Fruit fly (Drosophila melanogaster) whole organism, embryonic: ENCODE results near the gene RpS7.
A peak's percentile ranks its signal among the peaks of the same experiment; 100 is the strongest.

Experiments used
- ATbp ChIP-seq: fragments of 200-800 bp; sonication (Bioruptor generic); optimal IDR thresholded peaks from 2 replicates; lab custom pipeline; 2017; ENCODE audit warnings: missing biosample characterization, mild to moderate bottlenecking, missing genetic modification characterization, missing genetic modification reagents
- CG10267 ChIP-seq: fragments of 200-800 bp; sonication (Bioruptor generic); optimal IDR thresholded peaks from 2 replicates; lab custom pipeline; 2018; ENCODE audit warnings: missing biosample characterization, mild to moderate bottlenecking, missing genetic modification characterization, moderate library complexity
- CG12155 ChIP-seq: fragments of 200-800 bp; sonication (Bioruptor generic); optimal IDR thresholded peaks from 3 replicates; lab custom pipeline; 2016; ENCODE audit warnings: missing biosample characterization, missing genetic modification characterization
- CG1233 ChIP-seq: fragments of 200-800 bp; sonication (Bioruptor generic); optimal IDR thresholded peaks from 4 replicates; lab custom pipeline; 2018; ENCODE audit warnings: missing biosample characterization, mild to moderate bottlenecking, missing genetic modification characterization
- CG13287 ChIP-seq: fragments of 200-800 bp; sonication (Bioruptor generic); IDR thresholded peaks from 2 replicates; pipeline ENCODE4 v1.3.6; 2022; ENCODE audit warnings: missing biosample characterization, missing genetic modification characterization; ENCODE audit not compliant: partially characterized antibody
- CG15269 ChIP-seq: fragments of 200-800 bp; sonication (Bioruptor generic); optimal IDR thresholded peaks from 2 replicates; lab custom pipeline; 2018; ENCODE audit warnings: missing biosample characterization, mild to moderate bottlenecking, missing genetic modification characterization, moderate library complexity
- CG15514 ChIP-seq: fragments of 200-800 bp; sonication (Bioruptor generic); optimal IDR thresholded peaks from 3 replicates; lab custom pipeline; 2017; ENCODE audit warnings: missing biosample characterization, missing genetic modification characterization, mild to moderate bottlenecking, moderate library complexity, missing genetic modification reagents
- CG32532 ChIP-seq: fragments of 200-800 bp; sonication (Bioruptor generic); IDR thresholded peaks from 2 replicates; pipeline ENCODE4 v1.3.6; 2022; ENCODE audit warnings: missing biosample characterization, missing genetic modification characterization
- CG32767 ChIP-seq: fragments of 200-800 bp; sonication (Bioruptor generic); IDR thresholded peaks from 2 replicates; pipeline ENCODE4 v1.3.6; 2022; ENCODE audit warnings: missing biosample characterization, missing genetic modification characterization
- CG3281 ChIP-seq: fragments of 200-800 bp; sonication (Bioruptor generic); optimal IDR thresholded peaks from 3 replicates; lab custom pipeline; 2017; ENCODE audit warnings: missing biosample characterization, mild to moderate bottlenecking, missing genetic modification characterization
- CG34422 ChIP-seq: fragments of 200-800 bp; sonication (Bioruptor generic); IDR thresholded peaks from 3 replicates; pipeline ENCODE4 v1.3.6; 2022; ENCODE audit warnings: missing biosample characterization, missing genetic modification characterization
- CG4617 ChIP-seq: fragments of 200-800 bp; sonication (Bioruptor generic); optimal IDR thresholded peaks from 3 replicates; lab custom pipeline; 2016; ENCODE audit warnings: missing biosample characterization, missing genetic modification characterization, borderline replicate concordance
- CG8765 ChIP-seq: fragments of 200-800 bp; sonication (Bioruptor generic); IDR thresholded peaks from 2 replicates; pipeline ENCODE4 v1.3.6; 2022; ENCODE audit warnings: missing biosample characterization, missing genetic modification characterization
- CG8924 ChIP-seq: fragments of 200-800 bp; optimal IDR thresholded peaks from 3 replicates; lab custom pipeline; 2019; ENCODE audit warnings: missing biosample characterization, mild to moderate bottlenecking, missing genetic modification characterization, moderate library complexity
- CG9797 ChIP-seq: fragments of 200-800 bp; sonication (Bioruptor generic); optimal IDR thresholded peaks from 3 replicates; lab custom pipeline; 2018; ENCODE audit warnings: missing biosample characterization, mild to moderate bottlenecking, missing genetic modification characterization
- D19A ChIP-seq: fragments of 200-800 bp; optimal IDR thresholded peaks from 3 replicates; lab custom pipeline; 2019; ENCODE audit warnings: missing biosample characterization, mild to moderate bottlenecking, missing genetic modification characterization, moderate library complexity
- D19B ChIP-seq: fragments of 200-800 bp; sonication (Bioruptor generic); optimal IDR thresholded peaks from 2 replicates; lab custom pipeline; 2017; ENCODE audit warnings: missing biosample characterization, mild to moderate bottlenecking, missing genetic modification characterization
- GATAe ChIP-seq: fragments of 200-800 bp; sonication (Bioruptor generic); conservative IDR thresholded peaks from 2 replicates; pipeline ENCODE4 v1.3.6; 2022; ENCODE audit warnings: missing biosample characterization, missing genetic modification characterization
- HLH4C ChIP-seq: fragments of 200-800 bp; sonication (Bioruptor generic); IDR thresholded peaks from 3 replicates; pipeline ENCODE4 v1.3.6; 2022; ENCODE audit warnings: missing biosample characterization, missing genetic modification characterization; ENCODE audit not compliant: partially characterized antibody
- Hmr ChIP-seq: fragments of 200-800 bp; sonication (Bioruptor generic); optimal IDR thresholded peaks from 3 replicates; lab custom pipeline; 2017; ENCODE audit warnings: mild to moderate bottlenecking, missing biosample characterization, missing genetic modification reagents, missing genetic modification characterization
- Hr51 ChIP-seq, 2 experiments: fragments of 200-800 bp; sonication (Bioruptor generic); optimal IDR thresholded peaks; 2 replicates in 1 of 2; 3 replicates in 1 of 2; lab custom pipeline; 2016 to 2018; ENCODE audit warnings: missing biosample characterization in 2 of 2, missing genetic modification characterization in 2 of 2, mild to moderate bottlenecking in 1 of 2, moderate library complexity in 1 of 2
- MBD-R2 ChIP-seq: fragments of 200-800 bp; sonication (Bioruptor generic); IDR thresholded peaks from 2 replicates; pipeline ENCODE4 v1.3.6; 2022; ENCODE audit warnings: missing biosample characterization, missing genetic modification characterization
- Myb ChIP-seq: fragments of 200-800 bp; sonication (Bioruptor generic); optimal IDR thresholded peaks from 2 replicates; lab custom pipeline; 2016; ENCODE audit warnings: missing biosample characterization, missing genetic modification characterization
- Nf-YA ChIP-seq: fragments of 200-800 bp; sonication (Bioruptor generic); IDR thresholded peaks from 2 replicates; pipeline ENCODE4 v1.3.6; 2022; ENCODE audit warnings: missing biosample characterization, missing genetic modification characterization
- Rfx ChIP-seq: fragments of 200-800 bp; sonication (Bioruptor generic); IDR thresholded peaks from 2 replicates; pipeline ENCODE4 v1.3.6; 2022; ENCODE audit warnings: missing biosample characterization, missing genetic modification characterization
- Side ChIP-seq: fragments of 200-800 bp; sonication (Bioruptor generic); optimal IDR thresholded peaks from 2 replicates; lab custom pipeline; 2016; ENCODE audit warnings: missing biosample characterization, missing genetic modification characterization
- Sox100B ChIP-seq: fragments of 200-800 bp; sonication (Bioruptor generic); optimal IDR thresholded peaks from 3 replicates; lab custom pipeline; 2018; ENCODE audit warnings: missing biosample characterization, mild to moderate bottlenecking, missing genetic modification characterization
- Xbp1 ChIP-seq: fragments of 200-800 bp; sonication (Bioruptor generic); optimal IDR thresholded peaks from 3 replicates; lab custom pipeline; 2016; ENCODE audit warnings: missing biosample characterization, mild to moderate bottlenecking, missing genetic modification characterization
- dysf ChIP-seq: fragments of 200-800 bp; sonication (Bioruptor generic); IDR thresholded peaks from 3 replicates; pipeline ENCODE4 v1.3.6; 2022; ENCODE audit warnings: missing biosample characterization, missing genetic modification characterization
- ems ChIP-seq: fragments of 200-800 bp; sonication (Bioruptor generic); optimal IDR thresholded peaks from 3 replicates; lab custom pipeline; 2016; ENCODE audit warnings: missing biosample characterization, missing genetic modification characterization
- ewg ChIP-seq: fragments of 200-800 bp; sonication (Bioruptor generic); optimal IDR thresholded peaks from 3 replicates; lab custom pipeline; 2017; ENCODE audit warnings: mild to moderate bottlenecking, missing biosample characterization, missing genetic modification reagents, missing genetic modification characterization
- grau ChIP-seq: fragments of 200-800 bp; optimal IDR thresholded peaks from 3 replicates; lab custom pipeline; 2019; ENCODE audit warnings: missing biosample characterization, mild to moderate bottlenecking, missing genetic modification characterization, moderate library complexity
- grn ChIP-seq: fragments of 200-800 bp; sonication (Bioruptor generic); optimal IDR thresholded peaks from 3 replicates; lab custom pipeline; 2017; ENCODE audit warnings: missing biosample characterization, missing genetic modification characterization
- h ChIP-seq: fragments of >200 bp; optimal IDR thresholded peaks from 2 replicates; lab custom pipeline; 2017
- ham ChIP-seq: fragments of 200-800 bp; sonication (Bioruptor generic); IDR thresholded peaks from 2 replicates; pipeline ENCODE4 v1.3.6; 2022; ENCODE audit warnings: missing biosample characterization, missing genetic modification characterization
- mirr ChIP-seq: fragments of 200-800 bp; sonication (Bioruptor generic); optimal IDR thresholded peaks from 3 replicates; lab custom pipeline; 2018; ENCODE audit warnings: missing biosample characterization, mild to moderate bottlenecking, missing genetic modification characterization
- nau ChIP-seq: fragments of 200-800 bp; sonication (Bioruptor generic); optimal IDR thresholded peaks from 3 replicates; lab custom pipeline; 2017; ENCODE audit warnings: missing biosample characterization, mild to moderate bottlenecking, missing genetic modification characterization, missing genetic modification reagents
- org-1 ChIP-seq: fragments of 200-800 bp; sonication (Bioruptor generic); optimal IDR thresholded peaks from 2 replicates; lab custom pipeline; 2017; ENCODE audit warnings: missing biosample characterization, missing genetic modification characterization
- otp ChIP-seq: fragments of 200-800 bp; sonication (Bioruptor generic); IDR thresholded peaks from 3 replicates; pipeline ENCODE4, ENCODE4 v1.3.6; 2022; ENCODE audit warnings: missing biosample characterization, missing genetic modification characterization
- repo ChIP-seq: fragments of 200-800 bp; sonication (Bioruptor generic); optimal IDR thresholded peaks from 2 replicates; lab custom pipeline; 2016; ENCODE audit warnings: missing biosample characterization, missing genetic modification characterization
- schlank ChIP-seq: fragments of 200-800 bp; sonication (Bioruptor generic); optimal IDR thresholded peaks from 2 replicates; lab custom pipeline; 2018; ENCODE audit warnings: missing biosample characterization, mild to moderate bottlenecking, missing genetic modification characterization
- slbo ChIP-seq: fragments of 200-800 bp; sonication (Bioruptor generic); IDR thresholded peaks from 2 replicates; pipeline ENCODE4 v1.3.6; 2022; ENCODE audit warnings: missing biosample characterization, missing genetic modification characterization
- sug ChIP-seq: fragments of 200-800 bp; optimal IDR thresholded peaks from 2 replicates; lab custom pipeline; 2019; ENCODE audit warnings: missing biosample characterization, mild to moderate bottlenecking, missing genetic modification characterization, moderate library complexity
- tll ChIP-seq, 2 experiments: fragments of 200-800 bp in 1 of 2; fragments of >200 bp in 1 of 2; sonication (Bioruptor generic) in 1 of 2; optimal IDR thresholded peaks; 2 replicates each; lab custom pipeline; 2017 to 2019; ENCODE audit warnings: missing biosample characterization in 2 of 2, missing genetic modification characterization in 2 of 2, mild to moderate bottlenecking in 1 of 2, moderate library complexity in 1 of 2
- vvl ChIP-seq: fragments of 200-800 bp; sonication (Bioruptor generic); IDR thresholded peaks from 2 replicates; pipeline ENCODE4 v1.3.6; 2022; ENCODE audit warnings: missing biosample characterization, missing genetic modification characterization
- wdn ChIP-seq: fragments of 200-800 bp; sonication (Bioruptor generic); IDR thresholded peaks from 2 replicates; pipeline ENCODE4 v1.3.6; 2022; ENCODE audit warnings: missing biosample characterization, missing genetic modification characterization
- zen2 ChIP-seq: fragments of 200-800 bp; sonication (Bioruptor generic); IDR thresholded peaks from 3 replicates; pipeline ENCODE4 v1.3.6; 2022; ENCODE audit warnings: missing biosample characterization, missing genetic modification characterization; ENCODE audit not compliant: partially characterized antibody
- zfh2 ChIP-seq: fragments of 200-800 bp; sonication (Bioruptor generic); optimal IDR thresholded peaks from 2 replicates; lab custom pipeline; 2016; ENCODE audit warnings: missing biosample characterization, missing genetic modification characterization

Gene RpS7

DNA sequence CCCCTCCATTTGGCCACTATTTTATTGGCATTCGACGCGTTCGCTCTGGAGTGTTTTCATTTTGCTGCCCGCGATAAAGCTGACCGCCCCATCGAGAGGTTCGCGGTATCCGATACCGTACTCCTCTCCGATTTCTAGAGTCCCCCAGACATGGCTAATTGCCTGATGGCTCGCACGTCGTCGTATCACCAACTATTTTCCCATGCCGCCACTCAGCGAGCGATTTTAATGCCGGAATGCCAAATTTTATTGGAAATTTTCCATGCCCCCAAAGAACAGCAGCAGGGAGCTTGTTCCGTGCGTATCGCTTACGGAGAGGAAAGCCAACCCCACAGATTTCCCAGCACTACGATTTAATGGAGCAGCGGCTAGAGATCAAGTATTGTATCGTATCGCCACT lies 7.8 kb downstream of the RpS7 start (continued):
- TF ChIP-seq ewg (GFP tag; lab: Kevin White, UChicago) (no peak), sug (peak; percentile 95), wdn (GFP tag; lab: Robert Waterston, UW) (no peak), org-1 (GFP tag; lab: Kevin White, UChicago) (no peak), vvl (GFP tag; lab: Robert Waterston, UW) (no peak), ATbp (GFP tag; lab: Kevin White, UChicago) (no peak), nau (GFP tag; lab: Kevin White, UChicago) (no peak), CG10267 (tag; lab: Kevin White, UChicago) (no peak), CG8765 (GFP tag; lab: Robert Waterston, UW) (no peak), CG9797 (GFP tag; lab: Kevin White, UChicago) (no peak), CG4617 (no peak), CG1233 (GFP tag; lab: Kevin White, UChicago) (no peak), HLH4C (GFP tag; lab: Robert Waterston, UW) (no peak), Hmr (GFP tag; lab: Kevin White, UChicago) (no peak), zen2 (GFP tag; lab: Robert Waterston, UW) (no peak), mirr (peak; percentile 8), Myb (GFP tag; lab: Kevin White, UChicago) (no peak)

dm6 chr3R:30200091-30200698 lies 8.6 kb downstream of the RpS7 start:
- peak; percentile 24 for TF ChIP-seq ems (GFP tag; lab: Kevin White, UChicago)
- TF ChIP-seq GATAe (GFP tag; lab: Robert Waterston, UW): 0 out of 2 replicates have a peak, but pooled peaks have one; percentile 46
- peak; percentile 11; the same call in 1 of the 2 replicates for TF ChIP-seq MBD-R2 (GFP tag; lab: Robert Waterston, UW)
- TF ChIP-seq CG15269 (tag; lab: Kevin White, UChicago): peak; percentile 35
- TF ChIP-seq tll (GFP tag; optimal IDR thresholded peaks at IDR 0.05; lab: Kevin White, UChicago): no peak
- peak; percentile 11 for TF ChIP-seq zfh2
- peak; percentile 33 for TF ChIP-seq grau (tag; lab: Kevin White, UChicago)
- TF ChIP-seq CG13287 (GFP tag; lab: Robert Waterston, UW): no peak
- 0 out of 2 replicates have a peak, but pooled peaks have one; percentile 26 for TF ChIP-seq wdn (GFP tag; lab: Robert Waterston, UW)
- TF ChIP-seq ATbp (GFP tag; lab: Kevin White, UChicago): peak; percentile 17
- peak; percentile 73 for TF ChIP-seq slbo (GFP tag; lab: Robert Waterston, UW)
- 0 out of 2 replicates have a peak, but pooled peaks have one; percentile 5 for TF ChIP-seq ham (GFP tag; lab: Robert Waterston, UW)
- no peak for TF ChIP-seq schlank (tag; lab: Kevin White, UChicago)
- TF ChIP-seq Sox100B (GFP tag; lab: Kevin White, UChicago): peak; percentile 13
- TF ChIP-seq Hr51 (GFP tag; optimal IDR thresholded peaks at IDR 0.05; lab: Kevin White, UChicago): peak in 1 of 2 experiments; percentile 42
- peak; percentile 0 for TF ChIP-seq D19A (tag; lab: Kevin White, UChicago)
- TF ChIP-seq Nf-YA (GFP tag; lab: Robert Waterston, UW): no peak
- peak; percentile 75 for TF ChIP-seq D19B (GFP tag; lab: Kevin White, UChicago)
- TF ChIP-seq Side: peak; percentile 33
- TF ChIP-seq CG15514 (GFP tag; lab: Kevin White, UChicago): peak; percentile 6
- TF ChIP-seq Xbp1 (GFP tag; lab: Kevin White, UChicago): peak; percentile 11
- TF ChIP-seq otp: 0 out of 3 replicates have a peak, but pooled peaks have one; percentile 24
- TF ChIP-seq dysf (GFP tag; lab: Robert Waterston, UW): peak; percentile 64
- peak; percentile 7 for TF ChIP-seq CG3281
- peak; percentile 18 for TF ChIP-seq CG12155
- no peak for TF ChIP-seq CG32532
- TF ChIP-seq Rfx: peak; percentile 26; the same call in 1 of the 2 replicates
- no peak for TF ChIP-seq repo
- TF ChIP-seq CG34422 (GFP tag; lab: Robert Waterston, UW): no peak
- TF ChIP-seq CG32767 (GFP tag; lab: Robert Waterston, UW): 0 out of 2 replicates have a peak, but pooled peaks have one; percentile 27
- TF ChIP-seq h (lab: Kevin White, UChicago): no peak
- TF ChIP-seq CG8924: peak; percentile 5
- peak; percentile 7 for TF ChIP-seq grn (GFP tag; lab: Kevin White, UChicago)
